Worm (Caenorhabditis elegans): ENCODE data around the gene fbxc-50.
"Not testable (repeated sequence)": the region's sequence is repeated elsewhere in the genome, so short reads cannot be mapped to it uniquely, and the experiment has no call there.

The fbxc-50 gene

ce11 chrII:3225200-3225599 is 22.7 kb downstream of the fbxc-50 start, which contains the start of gene ZC239.16:
ZC239.16 (minus strand) TSS chrII:3225319.
- TF ChIP-seq dao-5 (tag; optimal IDR thresholded peaks at IDR 0.05) (no peak), him-1 (tag; optimal IDR thresholded peaks at IDR 0.05) (no peak), W03F9.2 (tag; optimal IDR thresholded peaks at IDR 0.05) (no peak)

ce11 chrII:3224631-3225030 is 23.3 kb downstream of the fbxc-50 start, which contains the start of gene ZC239.15:
ZC239.15 (minus strand) TSS chrII:3224731.
- no peak for TF ChIP-seq dao-5 (tag; optimal IDR thresholded peaks at IDR 0.05)
- TF ChIP-seq him-1 (tag; optimal IDR thresholded peaks at IDR 0.05): no peak
- TF ChIP-seq W03F9.2 (tag; optimal IDR thresholded peaks at IDR 0.05): no peak

ce11 chrII:3222686-3223085 is 25.2 kb downstream of the fbxc-50 start, which contains the start of gene ZC239.13:
ZC239.13 (minus strand) TSS chrII:3222839.
- no peak for TF ChIP-seq dao-5 (tag; optimal IDR thresholded peaks at IDR 0.05)

- TF ChIP-seq W03F9.2 (tag; optimal IDR thresholded peaks at IDR 0.05) (no peak), dao-5 (tag; optimal IDR thresholded peaks at IDR 0.05) (no peak), him-1 (tag; optimal IDR thresholded peaks at IDR 0.05) (no peak)
These were observed 26.2 kb downstream of the fbxc-50 start, which contains the start of gene ZC239.14 for ce11 chrII:3221730-3222129. ZC239.14 (minus strand) TSS chrII:3222034.

- TF ChIP-seq him-1 (tag; optimal IDR thresholded peaks at IDR 0.05): no peak
- no peak for TF ChIP-seq W03F9.2 (tag; optimal IDR thresholded peaks at IDR 0.05)
- TF ChIP-seq dao-5 (tag; optimal IDR thresholded peaks at IDR 0.05): no peak
These were observed 27.2 kb downstream of the fbxc-50 start, which contains the start of gene ZC239.22 for ce11 chrII:3220723-3221122. ZC239.22 (minus strand) TSS chrII:3220823.

- TF ChIP-seq him-1, dao-5, W03F9.2 (tag; optimal IDR thresholded peaks at IDR 0.05): not testable (repeated sequence)
These were observed 32.2 kb downstream of the fbxc-50 start, which contains the start of gene ZC239.3 for ce11 chrII:3215762-3216161. ZC239.3 (plus strand) TSS chrII:3216062.

ce11 chrII:3213898-3214297 is 34.0 kb downstream of the fbxc-50 start, which contains the start of gene ZC239.4:
ZC239.4 (plus strand) TSS chrII:3214198.
- TF ChIP-seq W03F9.2 (tag; optimal IDR thresholded peaks at IDR 0.05): no peak
- no peak for TF ChIP-seq dao-5 (tag; optimal IDR thresholded peaks at IDR 0.05)
- TF ChIP-seq him-1 (tag; optimal IDR thresholded peaks at IDR 0.05): no peak

ce11 chrII:3210365-3210764 is 37.6 kb downstream of the fbxc-50 start, which contains the start of gene ZC239.5:
ZC239.5 (plus strand) TSS chrII:3210665.
- TF ChIP-seq him-1 (tag; optimal IDR thresholded peaks at IDR 0.05) (no peak), W03F9.2 (tag; optimal IDR thresholded peaks at IDR 0.05) (no peak), dao-5 (tag; optimal IDR thresholded peaks at IDR 0.05) (no peak)

ce11 chrII:3209251-3209650 is 38.7 kb downstream of the fbxc-50 start, which contains the start of gene ZC239.6:
ZC239.6 (plus strand) TSS chrII:3209631.
- TF ChIP-seq him-1 (tag; optimal IDR thresholded peaks at IDR 0.05): no peak
- TF ChIP-seq dao-5 (tag; optimal IDR thresholded peaks at IDR 0.05): no peak
- TF ChIP-seq W03F9.2 (tag; optimal IDR thresholded peaks at IDR 0.05): no peak

ce11 chrII:3208679-3209078 is 39.2 kb downstream of the fbxc-50 start, which contains the start of gene sdz-35:
sdz-35 (minus strand) TSS chrII:3208779.
- TF ChIP-seq W03F9.2 (tag; optimal IDR thresholded peaks at IDR 0.05) (no peak), him-1 (tag; optimal IDR thresholded peaks at IDR 0.05) (no peak), dao-5 (tag; optimal IDR thresholded peaks at IDR 0.05) (no peak)

- TF ChIP-seq him-1 (tag; optimal IDR thresholded peaks at IDR 0.05) (no peak), dao-5 (tag; optimal IDR thresholded peaks at IDR 0.05) (no peak), W03F9.2 (tag; optimal IDR thresholded peaks at IDR 0.05) (no peak)
These were observed 41.4 kb downstream of the fbxc-50 start, which contains the start of the genes ZC239.20 and ZC239.21 for ce11 chrII:3206423-3206989. ZC239.20 (minus strand) TSS chrII:3206523. ZC239.21 (plus strand) TSS chrII:3206939.

- TF ChIP-seq dao-5 (tag; optimal IDR thresholded peaks at IDR 0.05): no peak
- TF ChIP-seq him-1 (tag; optimal IDR thresholded peaks at IDR 0.05): no peak
- no peak for TF ChIP-seq W03F9.2 (tag; optimal IDR thresholded peaks at IDR 0.05)
These were observed 44.5 kb downstream of the fbxc-50 start, which contains the start of gene sri-50 for ce11 chrII:3203415-3203814. sri-50 (plus strand) TSS chrII:3203715.

- TF ChIP-seq W03F9.2 (tag; optimal IDR thresholded peaks at IDR 0.05) (no peak), him-1 (tag; optimal IDR thresholded peaks at IDR 0.05) (no peak), dao-5 (tag; optimal IDR thresholded peaks at IDR 0.05) (no peak)
These were observed 45.4 kb downstream of the fbxc-50 start, which contains the start of gene sri-53 for ce11 chrII:3202519-3202918. sri-53 (minus strand) TSS chrII:3202619.

ce11 chrII:3201242-3201641 is 46.7 kb downstream of the fbxc-50 start, which contains the start of gene sri-48:
sri-48 (minus strand) TSS chrII:3201342.
- TF ChIP-seq W03F9.2, dao-5, him-1 (tag; optimal IDR thresholded peaks at IDR 0.05): not testable (repeated sequence)

Measured in whole organism, L4/young adult.